Worm (Caenorhabditis elegans) whole organism, L2 larva: Measurements from ENCODE around the gene cup-14.

Experiments
- C34F6.9 ChIP-seq: fragments of 150-350 bp; optimal IDR thresholded peaks from 2 replicates; lab custom pipeline; 2014; ENCODE audit warnings: missing biosample characterization, missing genetic modification characterization
- F13H6.1 ChIP-seq: sonication (generic microtip); optimal IDR thresholded peaks from 2 replicates; lab custom pipeline; 2016; ENCODE audit warnings: missing genetic modification characterization, missing compliant biosample characterization
- R02D3.7 ChIP-seq: fragments of 150-350 bp; optimal IDR thresholded peaks from 2 replicates; lab custom pipeline; 2014; ENCODE audit warnings: missing biosample characterization, missing genetic modification characterization
- Y55F3AM.14 ChIP-seq: fragments of 200-800 bp; sonication (Bioruptor generic); optimal IDR thresholded peaks from 2 replicates; lab custom pipeline; 2018; ENCODE audit warnings: mild to moderate bottlenecking, missing genetic modification characterization, missing compliant biosample characterization
- ZK546.5 ChIP-seq: sonication (generic microtip); optimal IDR thresholded peaks from 2 replicates; lab custom pipeline; 2017; ENCODE audit warnings: missing biosample characterization, missing genetic modification characterization
- alr-1 ChIP-seq: fragments of 150-350 bp; optimal IDR thresholded peaks from 2 replicates; lab custom pipeline; 2014; ENCODE audit warnings: missing biosample characterization, missing genetic modification characterization
- aly-2 ChIP-seq: fragments of 150-350 bp; optimal IDR thresholded peaks from 2 replicates; lab custom pipeline; 2014; ENCODE audit warnings: missing biosample characterization, missing genetic modification characterization
- ama-1 ChIP-seq: fragments of 150-350 bp; optimal IDR thresholded peaks from 2 replicates; lab custom pipeline; 2018; ENCODE audit warnings: inconsistent platforms
- blmp-1 ChIP-seq: sonication (generic microtip); optimal IDR thresholded peaks from 2 replicates; lab custom pipeline; 2017; ENCODE audit warnings: missing genetic modification characterization, mild to moderate bottlenecking, missing compliant biosample characterization, antibody characterized with exemption, moderate library complexity; ENCODE audit not compliant: insufficient read depth
- ceh-16 ChIP-seq: fragments of 150-350 bp; optimal IDR thresholded peaks from 2 replicates; lab custom pipeline; 2014; ENCODE audit warnings: missing biosample characterization, missing genetic modification characterization
- ceh-82 ChIP-seq: fragments of 150-350 bp; optimal IDR thresholded peaks from 2 replicates; lab custom pipeline; 2014; ENCODE audit warnings: missing biosample characterization, missing genetic modification characterization
- crh-2 ChIP-seq: sonication (generic microtip); optimal IDR thresholded peaks from 2 replicates; lab custom pipeline; 2017; ENCODE audit warnings: missing biosample characterization, missing genetic modification characterization
- dmd-4 ChIP-seq: sonication (generic microtip); optimal IDR thresholded peaks from 2 replicates; lab custom pipeline; 2017; ENCODE audit warnings: missing biosample characterization, missing genetic modification characterization
- egl-27 ChIP-seq: sonication (generic microtip); optimal IDR thresholded peaks from 3 replicates; lab custom pipeline; 2017; ENCODE audit warnings: missing biosample characterization, missing genetic modification reagents, missing genetic modification characterization
- elt-1 ChIP-seq: fragments of 150-350 bp; optimal IDR thresholded peaks from 2 replicates; lab custom pipeline; 2014; ENCODE audit warnings: missing biosample characterization, missing genetic modification characterization
- elt-3 ChIP-seq: sonication (generic microtip); optimal IDR thresholded peaks from 2 replicates; lab custom pipeline; 2017; ENCODE audit warnings: missing biosample characterization, missing genetic modification characterization
- fos-1 ChIP-seq: fragments of 150-350 bp; optimal IDR thresholded peaks from 2 replicates; lab custom pipeline; 2014; ENCODE audit warnings: missing biosample characterization, missing genetic modification characterization
- gmeb-1 ChIP-seq: fragments of 150-350 bp; optimal IDR thresholded peaks from 2 replicates; lab custom pipeline; 2014; ENCODE audit warnings: missing biosample characterization, missing genetic modification characterization
- lin-11 ChIP-seq: fragments of 150-350 bp; sonication (generic microtip); optimal IDR thresholded peaks from 2 replicates; lab custom pipeline; 2014; ENCODE audit warnings: missing biosample characterization, missing genetic modification characterization, inconsistent platforms, mixed read lengths
- lin-13 ChIP-seq: fragments of 150-350 bp; optimal IDR thresholded peaks from 2 replicates; lab custom pipeline; 2014; ENCODE audit warnings: missing biosample characterization, missing genetic modification reagents, missing genetic modification characterization
- lin-39 ChIP-seq: fragments of 150-350 bp; optimal IDR thresholded peaks from 2 replicates; lab custom pipeline; 2014; ENCODE audit warnings: missing biosample characterization, missing genetic modification reagents, missing genetic modification characterization
- lsy-2 ChIP-seq, 2 experiments: fragments of 150-350 bp in 1 of 2; sonication (generic microtip) in 1 of 2; optimal IDR thresholded peaks; 2 replicates each; lab custom pipeline; 2014 to 2017; ENCODE audit warnings: missing biosample characterization in 2 of 2, missing genetic modification characterization in 2 of 2
- mab-5 ChIP-seq: fragments of 150-350 bp; optimal IDR thresholded peaks from 2 replicates; lab custom pipeline; 2014; ENCODE audit warnings: missing biosample characterization, missing genetic modification characterization
- mdl-1 ChIP-seq, 2 experiments: fragments of 150-350 bp in 1 of 2; sonication (generic microtip) in 1 of 2; optimal IDR thresholded peaks; 2 replicates each; lab custom pipeline; 2017; ENCODE audit warnings: missing biosample characterization in 2 of 2, missing genetic modification characterization in 2 of 2
- nhr-10 ChIP-seq: sonication (generic microtip); optimal IDR thresholded peaks from 2 replicates; lab custom pipeline; 2017; ENCODE audit warnings: missing biosample characterization, missing genetic modification characterization
- nhr-11 ChIP-seq: fragments of 150-350 bp; optimal IDR thresholded peaks from 2 replicates; lab custom pipeline; 2014; ENCODE audit warnings: missing biosample characterization, missing genetic modification characterization
- nhr-12 ChIP-seq: fragments of 150-350 bp; optimal IDR thresholded peaks from 2 replicates; lab custom pipeline; 2014; ENCODE audit warnings: missing biosample characterization, missing genetic modification characterization
- nhr-129 ChIP-seq: fragments of 150-350 bp; optimal IDR thresholded peaks from 2 replicates; lab custom pipeline; 2014; ENCODE audit warnings: missing biosample characterization, missing genetic modification characterization
- nhr-21 ChIP-seq: fragments of 150-350 bp; optimal IDR thresholded peaks from 2 replicates; lab custom pipeline; 2014; ENCODE audit warnings: missing biosample characterization, missing genetic modification characterization
- nhr-23 ChIP-seq: fragments of 150-350 bp; optimal IDR thresholded peaks from 2 replicates; lab custom pipeline; 2014; ENCODE audit warnings: missing biosample characterization, missing genetic modification reagents, missing genetic modification characterization
- nhr-237 ChIP-seq: fragments of 150-350 bp; optimal IDR thresholded peaks from 2 replicates; lab custom pipeline; 2014; ENCODE audit warnings: missing biosample characterization, missing genetic modification characterization
- nhr-25 ChIP-seq: fragments of 150-350 bp; sonication (generic microtip); optimal IDR thresholded peaks from 3 replicates; lab custom pipeline; 2014; ENCODE audit warnings: missing biosample characterization, missing genetic modification characterization
- nhr-6 ChIP-seq: fragments of 150-350 bp; optimal IDR thresholded peaks from 2 replicates; lab custom pipeline; 2014; ENCODE audit warnings: missing biosample characterization, missing genetic modification characterization
- nhr-77 ChIP-seq: fragments of 150-350 bp; optimal IDR thresholded peaks from 2 replicates; lab custom pipeline; 2014; ENCODE audit warnings: missing biosample characterization, missing genetic modification characterization
- peb-1 ChIP-seq: fragments of 150-350 bp; optimal IDR thresholded peaks from 2 replicates; lab custom pipeline; 2014; ENCODE audit warnings: missing biosample characterization, missing genetic modification characterization
- skn-1 ChIP-seq: sonication (generic microtip); optimal IDR thresholded peaks from 2 replicates; lab custom pipeline; 2017; ENCODE audit warnings: missing biosample characterization, missing genetic modification characterization
- sma-3 ChIP-seq: sonication (generic microtip); optimal IDR thresholded peaks from 2 replicates; lab custom pipeline; 2016; ENCODE audit warnings: missing genetic modification reagents, missing genetic modification characterization, missing compliant biosample characterization
- sma-9 ChIP-seq, 2 experiments: fragments of 150-350 bp in 1 of 2; sonication (generic microtip) in 1 of 2; optimal IDR thresholded peaks; 2 replicates each; lab custom pipeline; 2014 to 2016; ENCODE audit warnings: missing genetic modification characterization in 2 of 2, mild to moderate bottlenecking in 1 of 2, missing biosample characterization in 1 of 2, missing compliant biosample characterization in 1 of 2, missing genetic modification reagents in 1 of 2, moderate library complexity in 1 of 2
- snpc-4 ChIP-seq: fragments of 150-350 bp; optimal IDR thresholded peaks from 2 replicates; lab custom pipeline; 2014; ENCODE audit warnings: missing biosample characterization, missing genetic modification characterization
- unc-39 ChIP-seq: fragments of 150-350 bp; optimal IDR thresholded peaks from 2 replicates; lab custom pipeline; 2014; ENCODE audit warnings: missing biosample characterization, missing genetic modification characterization
- unc-55 ChIP-seq: fragments of 150-350 bp; sonication (generic microtip); optimal IDR thresholded peaks from 3 replicates; lab custom pipeline; 2014; ENCODE audit warnings: missing biosample characterization, missing genetic modification reagents, missing genetic modification characterization
- unc-62 ChIP-seq: fragments of 150-350 bp; optimal IDR thresholded peaks from 2 replicates; lab custom pipeline; 2014; ENCODE audit warnings: missing biosample characterization, missing genetic modification reagents, missing genetic modification characterization
- zag-1 ChIP-seq: fragments of 150-350 bp; optimal IDR thresholded peaks from 2 replicates; lab custom pipeline; 2014; ENCODE audit warnings: missing biosample characterization, missing genetic modification characterization
- ztf-1 ChIP-seq: fragments of 200-800 bp; sonication (Bioruptor generic); conservative IDR thresholded peaks from 2 replicates; pipeline ENCODE4 v1.3.6; 2022; ENCODE audit warnings: missing genetic modification characterization, missing compliant biosample characterization
- ztf-11 ChIP-seq: sonication (generic microtip); optimal IDR thresholded peaks from 2 replicates; lab custom pipeline; 2017; ENCODE audit warnings: missing biosample characterization, missing genetic modification characterization
- ztf-4 ChIP-seq: fragments of 150-350 bp; optimal IDR thresholded peaks from 2 replicates; lab custom pipeline; 2014; ENCODE audit warnings: missing biosample characterization, missing genetic modification characterization

The cup-14 gene

DNA sequence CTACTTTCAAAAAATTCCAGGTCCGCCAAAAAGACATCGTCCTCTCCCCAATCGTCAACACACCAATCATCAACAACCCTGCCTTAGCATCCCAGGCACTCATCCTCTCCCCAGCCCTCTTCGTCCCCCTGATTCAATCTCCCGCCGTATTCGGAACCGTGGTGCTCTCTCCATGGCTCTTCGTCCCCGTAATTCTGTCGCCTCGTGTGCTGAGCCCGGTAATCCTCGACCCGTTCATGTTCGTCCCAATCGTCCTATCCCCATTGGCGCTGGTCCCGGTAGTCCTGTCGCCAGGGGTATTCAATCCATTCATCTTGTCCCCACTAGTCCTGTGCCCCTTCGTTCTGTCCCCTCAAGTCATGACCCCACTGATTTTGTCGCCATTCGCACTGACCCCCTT lies 47.1 kb upstream of the cup-14 start:
- TF ChIP-seq nhr-23 (tag; lab: Kevin White, UChicago) (no peak), R02D3.7 (tag; lab: Kevin White, UChicago) (no peak), unc-39 (tag; lab: Kevin White, UChicago) (no peak), lin-39 (tag; lab: Kevin White, UChicago) (no peak), ztf-1 (GFP tag; lab: Robert Waterston, UW) (no peak), nhr-25 (tag; lab: Kevin White, UChicago) (no peak), crh-2 (tag; lab: Kevin White, UChicago) (no peak), lin-13 (no peak), C34F6.9 (tag; lab: Kevin White, UChicago) (no peak)
- TF ChIP-seq, all 48 proteins: peak for 0

DNA sequence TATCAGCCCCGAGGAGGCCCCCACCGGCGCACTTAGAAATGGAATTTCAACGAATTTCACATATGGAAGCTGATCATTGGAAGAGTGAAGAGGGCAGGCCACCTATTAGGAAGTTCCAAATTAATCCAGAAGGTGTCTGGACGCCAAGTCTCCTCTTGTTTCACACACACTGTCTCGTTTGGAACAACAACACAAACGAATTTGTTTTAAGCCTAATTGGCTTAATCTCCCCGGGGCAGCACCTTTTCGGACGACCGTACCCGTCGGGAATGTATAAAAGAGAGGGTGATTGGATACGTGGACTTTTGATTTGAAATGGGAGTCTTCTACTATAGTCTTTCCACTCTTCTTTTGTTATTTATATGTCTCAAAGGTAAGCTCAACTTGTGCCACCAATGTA lies 44.0 kb upstream of the cup-14 start, which contains the start of gene mltn-3:
Gene mltn-3, plus strand, starts transcription at position 301 of the 400 bp plus-strand sequence.
- no peak for TF ChIP-seq unc-55 (GFP tag; lab: Kevin White, UChicago)
- no peak for TF ChIP-seq nhr-12 (tag; lab: Kevin White, UChicago)
- no peak for TF ChIP-seq ztf-4 (tag; lab: Kevin White, UChicago)
- TF ChIP-seq lsy-2 (tag; optimal IDR thresholded peaks at IDR 0.05; lab: Kevin White, UChicago): no peak
- TF ChIP-seq ceh-16 (tag; lab: Kevin White, UChicago): no peak
- no peak for TF ChIP-seq nhr-21 (tag; lab: Kevin White, UChicago)
- no peak for TF ChIP-seq dmd-4 (tag; lab: Kevin White, UChicago)
- no peak for TF ChIP-seq Y55F3AM.14 (GFP tag; lab: Kevin White, UChicago)
- no peak for TF ChIP-seq skn-1
- no peak for TF ChIP-seq lin-13
- TF ChIP-seq crh-2 (tag; lab: Kevin White, UChicago): no peak
- no peak for TF ChIP-seq ZK546.5 (tag; lab: Kevin White, UChicago)
- TF ChIP-seq unc-39 (tag; lab: Kevin White, UChicago): no peak
- no peak for TF ChIP-seq peb-1 (tag; lab: Kevin White, UChicago)
- no peak for TF ChIP-seq mab-5 (tag; lab: Kevin White, UChicago)
- TF ChIP-seq C34F6.9 (tag; lab: Kevin White, UChicago): no peak
- TF ChIP-seq, all 48 proteins: peak for 0

DNA sequence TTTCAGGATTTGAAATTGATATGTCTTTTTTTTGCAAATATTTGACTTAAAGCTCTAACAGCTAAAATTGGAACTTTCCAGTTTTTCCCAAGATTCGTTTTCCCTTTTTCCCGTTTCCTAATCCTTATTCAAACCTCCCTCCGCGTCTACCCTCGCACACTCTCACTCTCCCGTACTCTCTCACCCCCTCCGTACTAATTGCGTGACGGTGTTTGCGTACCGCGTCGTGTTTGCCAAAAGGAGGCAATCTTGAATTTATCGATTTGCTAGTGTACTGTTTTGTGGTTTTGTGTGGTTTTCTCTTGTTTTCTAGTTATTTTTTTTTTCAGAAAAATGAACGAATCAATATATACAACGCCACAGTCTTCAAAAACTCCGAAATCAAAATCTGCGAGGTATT lies 36.6 kb upstream of the cup-14 start, which contains the start of gene citk-1:
Gene citk-1, plus strand, starts transcription at position 323 of the 400 bp plus-strand sequence.
- TF ChIP-seq nhr-25 (tag; lab: Kevin White, UChicago) (no peak), lin-11 (tag; lab: Kevin White, UChicago) (peak; percentile 71), aly-2 (no peak), C34F6.9 (tag; lab: Kevin White, UChicago) (peak; percentile 84), ZK546.5 (tag; lab: Kevin White, UChicago) (no peak), nhr-12 (tag; lab: Kevin White, UChicago) (no peak), snpc-4 (tag; lab: Kevin White, UChicago) (peak; percentile 68), ztf-4 (tag; lab: Kevin White, UChicago) (no peak), gmeb-1 (peak; percentile 97), ceh-82 (tag; lab: Kevin White, UChicago) (no peak), unc-62 (GFP tag; lab: Kevin White, UChicago) (no peak), lin-13 (no peak), lin-39 (tag; lab: Kevin White, UChicago) (no peak), Y55F3AM.14 (GFP tag; lab: Kevin White, UChicago) (no peak), unc-55 (GFP tag; lab: Kevin White, UChicago) (peak; percentile 92), egl-27 (tag; lab: Kevin White, UChicago) (peak; percentile 36), sma-9 (GFP tag; optimal IDR thresholded peaks at IDR 0.05; lab: Kevin White, UChicago) (peak; percentile 56), sma-9 (tag; optimal IDR thresholded peaks at IDR 0.05; lab: Kevin White, UChicago) (no peak), nhr-77 (tag; lab: Kevin White, UChicago) (no peak), nhr-23 (tag; lab: Kevin White, UChicago) (no peak), mdl-1 (tag; optimal IDR thresholded peaks at IDR 0.05; lab: Kevin White, UChicago) (no peak), unc-39 (tag; lab: Kevin White, UChicago) (no peak), skn-1 (no peak), elt-3 (tag; lab: Kevin White, UChicago) (no peak), zag-1 (tag; lab: Kevin White, UChicago) (no peak), mab-5 (tag; lab: Kevin White, UChicago) (peak; percentile 46), nhr-10 (tag; lab: Kevin White, UChicago) (no peak), ztf-1 (GFP tag; lab: Robert Waterston, UW) (no peak), elt-1 (tag; lab: Kevin White, UChicago) (no peak), nhr-11 (tag; lab: Kevin White, UChicago) (no peak), lsy-2 (tag; optimal IDR thresholded peaks at IDR 0.05; lab: Kevin White, UChicago) (peak in 1 of 2 experiments; percentile 52), nhr-237 (tag; lab: Kevin White, UChicago) (no peak), nhr-21 (tag; lab: Kevin White, UChicago) (no peak), nhr-6 (tag; lab: Kevin White, UChicago) (no peak), ama-1 (lab: Kevin White, UChicago) (no peak), fos-1 (tag; lab: Kevin White, UChicago) (no peak), peb-1 (tag; lab: Kevin White, UChicago) (no peak), F13H6.1 (tag; lab: Kevin White, UChicago) (peak; percentile 63), crh-2 (tag; lab: Kevin White, UChicago) (no peak), sma-3 (GFP tag; lab: Kevin White, UChicago) (peak; percentile 50), alr-1 (tag; lab: Kevin White, UChicago) (no peak), ztf-11 (tag; lab: Kevin White, UChicago) (no peak), blmp-1 (tag; lab: Kevin White, UChicago) (peak; percentile 37), nhr-129 (peak; percentile 87), dmd-4 (tag; lab: Kevin White, UChicago) (no peak), ceh-16 (tag; lab: Kevin White, UChicago) (no peak)
